Worm (Caenorhabditis elegans): ENCODE measurements around the gene ZC204.12.

ce11 chrII:1668913-1669312 lies 11.8 kb upstream of the ZC204.12 start, which contains the start of gene srw-97:
- no peak for TF ChIP-seq snpc-4 (tag; optimal IDR thresholded peaks at IDR 0.05)
- no peak for TF ChIP-seq bed-3 (GFP tag; optimal IDR thresholded peaks at IDR 0.05)
